Fruit fly (Drosophila melanogaster) whole organism, wandering third instar larva: ENCODE data around the gene yellow-e2.

Experiments
- Abd-B ChIP-seq: fragments of >200 bp; optimal IDR thresholded peaks from 2 replicates; lab custom pipeline; 2017; ENCODE audit warnings: missing biosample characterization, missing genetic modification characterization
- CG32264 ChIP-seq: fragments of 200-800 bp; sonication (Bioruptor generic); optimal IDR thresholded peaks from 2 replicates; lab custom pipeline; 2016; ENCODE audit warnings: missing biosample characterization, missing genetic modification characterization
- CG9705 ChIP-seq: fragments of 200-800 bp; sonication (Bioruptor generic); optimal IDR thresholded peaks from 2 replicates; lab custom pipeline; 2018; ENCODE audit warnings: missing biosample characterization, mild to moderate bottlenecking, missing genetic modification characterization
- CrebA ChIP-seq: fragments of 200-800 bp; sonication (Bioruptor generic); optimal IDR thresholded peaks from 2 replicates; lab custom pipeline; 2016; ENCODE audit warnings: missing biosample characterization, mild to moderate bottlenecking, missing genetic modification characterization, borderline replicate concordance
- Dfd ChIP-seq: fragments of >200 bp; optimal IDR thresholded peaks from 2 replicates; lab custom pipeline; 2017; ENCODE audit warnings: missing biosample characterization, missing genetic modification characterization
- Dif ChIP-seq: fragments of 200-275, 200-300 bp; sonication (Bioruptor generic); optimal IDR thresholded peaks from 2 replicates; lab custom pipeline; 2018; ENCODE audit warnings: missing biosample characterization, missing genetic modification characterization; ENCODE audit not compliant: partially characterized antibody
- GATAd ChIP-seq: sonication (Bioruptor generic); optimal IDR thresholded peaks from 2 replicates; lab custom pipeline; 2016; ENCODE audit warnings: missing biosample characterization, missing genetic modification characterization
- HLH106 ChIP-seq: fragments of 200-800 bp; optimal IDR thresholded peaks from 3 replicates; lab custom pipeline; 2019; ENCODE audit warnings: missing biosample characterization, mild to moderate bottlenecking, missing genetic modification characterization, moderate library complexity
- Hnf4 ChIP-seq: fragments of 200-800 bp; sonication (Bioruptor generic); optimal IDR thresholded peaks from 2 replicates; lab custom pipeline; 2016; ENCODE audit warnings: missing biosample characterization, mild to moderate bottlenecking, missing genetic modification characterization
- Hr78 ChIP-seq: fragments of >200 bp; optimal IDR thresholded peaks from 2 replicates; lab custom pipeline; 2017; ENCODE audit warnings: missing biosample characterization, missing genetic modification characterization
- Hr83 ChIP-seq: fragments of 200-300 bp; sonication (Bioruptor generic); optimal IDR thresholded peaks from 2 replicates; lab custom pipeline; 2016; ENCODE audit warnings: missing biosample characterization, mild to moderate bottlenecking, missing genetic modification characterization, moderate library complexity; ENCODE audit not compliant: poor library complexity, severe bottlenecking
- Jra ChIP-seq: sonication (Bioruptor generic); optimal IDR thresholded peaks from 2 replicates; lab custom pipeline; 2016; ENCODE audit warnings: missing biosample characterization, missing genetic modification characterization
- Mio ChIP-seq: sonication (Bioruptor generic); optimal IDR thresholded peaks from 2 replicates; lab custom pipeline; 2016; ENCODE audit warnings: missing biosample characterization, missing genetic modification characterization
- Myc ChIP-seq: fragments of >200 bp; optimal IDR thresholded peaks from 2 replicates; lab custom pipeline; 2017
- N ChIP-seq: fragments of >200 bp; optimal IDR thresholded peaks from 2 replicates; lab custom pipeline; 2018; ENCODE audit warnings: missing biosample characterization, missing external identifiers, missing genetic modification characterization
- OdsH ChIP-seq: fragments of 200-800 bp; sonication (Bioruptor generic); optimal IDR thresholded peaks from 2 replicates; lab custom pipeline; 2016; ENCODE audit warnings: missing biosample characterization, mild to moderate bottlenecking, missing genetic modification characterization
- Rel ChIP-seq, 2 experiments: fragments of 200-800 bp; sonication (Bioruptor generic) in 1 of 2; optimal IDR thresholded peaks; 2 replicates in 1 of 2; 3 replicates in 1 of 2; lab custom pipeline; 2016 to 2019; ENCODE audit warnings: mild to moderate bottlenecking in 2 of 2, missing biosample characterization in 2 of 2, missing genetic modification characterization in 2 of 2, moderate library complexity in 1 of 2
- Sp1 ChIP-seq: fragments of 200-800 bp; sonication (Bioruptor generic); optimal IDR thresholded peaks from 3 replicates; lab custom pipeline; 2019; ENCODE audit warnings: missing biosample characterization, mild to moderate bottlenecking, missing genetic modification characterization, moderate library complexity
- Vsx2 ChIP-seq: fragments of 200-300, 225-300 bp; sonication (Bioruptor generic); optimal IDR thresholded peaks from 2 replicates; lab custom pipeline; 2018; ENCODE audit warnings: missing biosample characterization, missing genetic modification characterization; ENCODE audit not compliant: partially characterized antibody
- br ChIP-seq: fragments of 200-800 bp; sonication (Bioruptor generic); optimal IDR thresholded peaks from 2 replicates; lab custom pipeline; 2016; ENCODE audit warnings: missing biosample characterization, missing genetic modification characterization
- brk ChIP-seq: fragments of 200-800 bp; sonication (Bioruptor generic); optimal IDR thresholded peaks from 2 replicates; lab custom pipeline; 2016; ENCODE audit warnings: missing biosample characterization, mild to moderate bottlenecking, missing genetic modification characterization
- dl ChIP-seq, 2 experiments: fragments of 175-275, 200-275 bp in 1 of 2; fragments of 200-275 bp in 1 of 2; sonication (Bioruptor generic); optimal IDR thresholded peaks; lab custom pipeline; 2018; ENCODE audit warnings: mild to moderate bottlenecking in 2 of 2, missing biosample characterization in 2 of 2, missing genetic modification characterization in 2 of 2, moderate library complexity in 2 of 2; ENCODE audit not compliant: partially characterized antibody in 2 of 2, insufficient read depth in 1 of 2
- dmrt93B ChIP-seq: fragments of 200-800 bp; sonication (Bioruptor generic); optimal IDR thresholded peaks from 2 replicates; lab custom pipeline; 2018; ENCODE audit warnings: missing biosample characterization, mild to moderate bottlenecking, missing genetic modification characterization
- dsf ChIP-seq: sonication (Bioruptor generic); optimal IDR thresholded peaks from 2 replicates; lab custom pipeline; 2016; ENCODE audit warnings: missing biosample characterization, missing genetic modification characterization, borderline replicate concordance
- ey ChIP-seq: fragments of 200-800 bp; sonication (Bioruptor generic); optimal IDR thresholded peaks from 2 replicates; lab custom pipeline; 2016; ENCODE audit warnings: missing biosample characterization, missing genetic modification characterization
- foxo ChIP-seq, 2 experiments: fragments of 200-800 bp; sonication (Bioruptor generic); optimal IDR thresholded peaks; 2 replicates in 1 of 2; 3 replicates in 1 of 2; lab custom pipeline; 2016 to 2017; ENCODE audit warnings: missing biosample characterization in 2 of 2, missing genetic modification characterization in 2 of 2
- fru ChIP-seq: fragments of 200-800 bp; sonication (Bioruptor generic); optimal IDR thresholded peaks from 3 replicates; lab custom pipeline; 2016; ENCODE audit warnings: missing biosample characterization, mild to moderate bottlenecking, missing genetic modification characterization
- h ChIP-seq: fragments of 200-800 bp; sonication (Bioruptor generic); optimal IDR thresholded peaks from 3 replicates; lab custom pipeline; 2016; ENCODE audit warnings: missing biosample characterization, mild to moderate bottlenecking, missing genetic modification characterization
- jim ChIP-seq: fragments of 175-275, 200-325 bp; sonication (Bioruptor generic); optimal IDR thresholded peaks from 2 replicates; lab custom pipeline; 2016; ENCODE audit warnings: missing biosample characterization, mild to moderate bottlenecking, missing genetic modification characterization
- lola ChIP-seq: fragments of >200 bp; optimal IDR thresholded peaks from 2 replicates; lab custom pipeline; 2017; ENCODE audit warnings: missing biosample characterization, missing genetic modification characterization
- pan ChIP-seq: fragments of >200 bp; optimal IDR thresholded peaks from 2 replicates; lab custom pipeline; 2017
- psq ChIP-seq: fragments of 200-800 bp; sonication (Bioruptor generic); optimal IDR thresholded peaks from 3 replicates; lab custom pipeline; 2017; ENCODE audit warnings: missing biosample characterization, mild to moderate bottlenecking, missing genetic modification characterization, moderate library complexity
- rgr ChIP-seq: fragments of 200-800 bp; sonication (Bioruptor generic); optimal IDR thresholded peaks from 3 replicates; lab custom pipeline; 2016; ENCODE audit warnings: missing biosample characterization, mild to moderate bottlenecking, missing genetic modification characterization
- sage ChIP-seq: fragments of 200-800 bp; sonication (Bioruptor generic); optimal IDR thresholded peaks from 2 replicates; lab custom pipeline; 2016; ENCODE audit warnings: missing biosample characterization, mild to moderate bottlenecking, missing genetic modification characterization
- sv ChIP-seq: fragments of 200-800 bp; sonication (Bioruptor generic); optimal IDR thresholded peaks from 3 replicates; lab custom pipeline; 2016; ENCODE audit warnings: missing biosample characterization, missing genetic modification characterization
- tai ChIP-seq: sonication (Bioruptor generic); optimal IDR thresholded peaks from 2 replicates; lab custom pipeline; 2016; ENCODE audit warnings: missing biosample characterization, missing genetic modification characterization
- usp ChIP-seq: fragments of >200 bp; optimal IDR thresholded peaks from 2 replicates; lab custom pipeline; 2017; ENCODE audit warnings: missing biosample characterization, missing genetic modification characterization
- woc ChIP-seq: sonication (Bioruptor generic); optimal IDR thresholded peaks from 2 replicates; lab custom pipeline; 2016; ENCODE audit warnings: missing biosample characterization, mild to moderate bottlenecking, missing genetic modification characterization

Gene yellow-e2

dm6 chr3R:13379675-13380074 is 27.1 kb downstream of the yellow-e2 start, which contains the start of the genes CG9813 and CG8870:
Gene CG9813, minus strand, starts transcription at chr3R:13379775.
Gene CG8870, plus strand, starts transcription at chr3R:13379842.
- no peak for TF ChIP-seq Jra (GFP tag; lab: Kevin White, UChicago)
- TF ChIP-seq Vsx2 (GFP tag; lab: Kevin White, UChicago) = no peak
- TF ChIP-seq CrebA (GFP tag; lab: Kevin White, UChicago) = no peak
- no peak for TF ChIP-seq sv (GFP tag; lab: Kevin White, UChicago)
- no peak for TF ChIP-seq Abd-B (GFP tag; lab: Kevin White, UChicago)
- no peak for TF ChIP-seq HLH106 (tag; lab: Kevin White, UChicago)
- no peak for TF ChIP-seq tai (GFP tag; lab: Kevin White, UChicago)
- TF ChIP-seq Hr83 (GFP tag; lab: Kevin White, UChicago) = no peak

- TF ChIP-seq Hr83 (GFP tag; lab: Kevin White, UChicago) = no peak
- no peak for TF ChIP-seq Rel (GFP tag; optimal IDR thresholded peaks at IDR 0.05; lab: Kevin White, UChicago)
- TF ChIP-seq Rel (tag; optimal IDR thresholded peaks at IDR 0.05; lab: Kevin White, UChicago) = no peak
These were observed 31.9 kb downstream of the yellow-e2 start for dm6 chr3R:13374913-13375312.

- TF ChIP-seq Hr78 (GFP tag; lab: Kevin White, UChicago) = no peak
- TF ChIP-seq brk (GFP tag; lab: Kevin White, UChicago) = peak; percentile 82
- no peak for TF ChIP-seq lola (GFP tag; lab: Kevin White, UChicago)
- no peak for TF ChIP-seq pan
- no peak for TF ChIP-seq Dif (GFP tag; lab: Kevin White, UChicago)
- TF ChIP-seq h = peak; percentile 82
- TF ChIP-seq CG9705 (GFP tag; lab: Kevin White, UChicago) = no peak
- TF ChIP-seq Sp1 (GFP tag; lab: Kevin White, UChicago) = peak; percentile 88
- peak; percentile 67 for TF ChIP-seq Hnf4 (GFP tag; lab: Kevin White, UChicago)
- no peak for TF ChIP-seq usp (GFP tag; lab: Kevin White, UChicago)
- TF ChIP-seq fru (GFP tag; lab: Kevin White, UChicago) = peak; percentile 76
- peak; percentile 73 for TF ChIP-seq psq (GFP tag; lab: Kevin White, UChicago)
- no peak for TF ChIP-seq sv (GFP tag; lab: Kevin White, UChicago)
- no peak for TF ChIP-seq Vsx2 (GFP tag; lab: Kevin White, UChicago)
- TF ChIP-seq jim = no peak
- TF ChIP-seq Rel (GFP tag; optimal IDR thresholded peaks at IDR 0.05; lab: Kevin White, UChicago) = peak; percentile 32
- TF ChIP-seq Rel (tag; optimal IDR thresholded peaks at IDR 0.05; lab: Kevin White, UChicago) = no peak
- no peak for TF ChIP-seq Abd-B (GFP tag; lab: Kevin White, UChicago)
- no peak for TF ChIP-seq N
- no peak for TF ChIP-seq dsf (GFP tag; lab: Kevin White, UChicago)
- TF ChIP-seq br (GFP tag; lab: Kevin White, UChicago) = peak; percentile 51
- TF ChIP-seq CG32264 (GFP tag; lab: Kevin White, UChicago) = peak; percentile 1
- peak in 1 of 2 experiments; percentile 65 for TF ChIP-seq foxo (GFP tag; optimal IDR thresholded peaks at IDR 0.05; lab: Kevin White, UChicago)
- peak; percentile 81 for TF ChIP-seq OdsH
- TF ChIP-seq woc (GFP tag; lab: Kevin White, UChicago) = no peak
- TF ChIP-seq Myc = no peak
- no peak for TF ChIP-seq Hr83 (GFP tag; lab: Kevin White, UChicago)
- TF ChIP-seq rgr (GFP tag; lab: Kevin White, UChicago) = peak; percentile 82
- no peak for TF ChIP-seq dl (GFP tag; optimal IDR thresholded peaks at IDR 0.05; lab: Kevin White, UChicago; ENCODE audit: insufficient read depth in 1 of 2, partially characterized antibody in 2 of 2)
- TF ChIP-seq Mio (GFP tag; lab: Kevin White, UChicago) = no peak
- TF ChIP-seq tai (GFP tag; lab: Kevin White, UChicago) = peak; percentile 9
- peak; percentile 73 for TF ChIP-seq ey
- no peak for TF ChIP-seq GATAd (GFP tag; lab: Kevin White, UChicago)
- no peak for TF ChIP-seq Dfd (GFP tag; lab: Kevin White, UChicago)
- peak; percentile 60 for TF ChIP-seq dmrt93B (GFP tag; lab: Kevin White, UChicago)
- peak; percentile 24 for TF ChIP-seq sage
- TF ChIP-seq HLH106 (tag; lab: Kevin White, UChicago) = peak; percentile 69
- peak; percentile 0 for TF ChIP-seq CrebA (GFP tag; lab: Kevin White, UChicago)
- TF ChIP-seq Jra (GFP tag; lab: Kevin White, UChicago) = peak; percentile 52
- TF ChIP-seq, all 38 proteins: peak for 19
These were observed 34.7 kb downstream of the yellow-e2 start, which contains the start of the genes Lip3 and CG34309 for dm6 chr3R:13371840-13372680. Gene Lip3, minus strand, starts transcription at chr3R:13371904. Gene CG34309, plus strand, starts transcription at chr3R:13372630.
